Worm (Caenorhabditis elegans): Measurements from ENCODE around the gene aat-4.
A peak's percentile ranks its signal among the peaks of the same experiment; 100 is the strongest.

DNA sequence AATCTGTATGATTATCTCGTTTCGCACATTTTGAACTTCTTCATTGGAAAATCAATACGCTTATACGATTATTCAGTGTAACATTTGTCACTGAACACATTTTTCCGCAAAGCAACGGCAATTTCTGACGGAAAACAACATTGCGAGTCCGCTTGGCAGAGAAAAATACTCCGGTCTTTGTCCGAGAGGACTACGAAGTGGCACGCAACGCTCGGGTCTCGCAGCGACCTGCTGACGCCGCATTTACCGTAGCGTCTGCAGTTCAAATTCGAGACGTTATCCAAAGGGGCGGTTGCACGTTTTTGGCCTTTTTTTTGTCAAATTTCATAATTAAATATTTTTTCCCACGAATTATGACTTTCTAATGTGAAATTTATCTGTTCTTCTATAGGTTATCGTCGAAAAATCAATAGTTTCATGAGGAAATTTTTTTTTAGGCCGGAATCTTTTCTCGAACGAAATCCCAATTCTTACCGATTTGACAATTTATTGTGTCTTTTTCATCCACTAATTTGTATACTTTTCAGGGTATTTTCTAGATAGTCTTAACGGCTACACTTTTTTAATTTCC lies 48.2 kb upstream of the aat-4 start, which contains the start of gene sqd-1:
- TF ChIP-seq nhr-11 (tag; optimal IDR thresholded peaks at IDR 0.05): peak; percentile 95
- peak; percentile 84 for TF ChIP-seq nhr-25 (tag; optimal IDR thresholded peaks at IDR 0.05; ENCODE audit: borderline replicate concordance, insufficient read depth)
- peak; percentile 24 for TF ChIP-seq ceh-82 (tag; optimal IDR thresholded peaks at IDR 0.05)
- peak; percentile 82 for TF ChIP-seq ama-1 (optimal IDR thresholded peaks at IDR 0.05)
- no peak for TF ChIP-seq nhr-237 (tag; optimal IDR thresholded peaks at IDR 0.05)

Measured in whole organism, L4 larva.